Fruit fly (Drosophila melanogaster) whole organism, embryonic: ENCODE data around the gene pan.
A peak's percentile ranks its signal among the peaks of the same experiment; 100 is the strongest.

Experiments used
- CG10366 ChIP-seq: fragments of 200-800 bp; sonication (Bioruptor generic); IDR thresholded peaks from 2 replicates; pipeline ENCODE4 v1.3.6; 2022; ENCODE audit warnings: missing biosample characterization, missing genetic modification characterization
- CG11398 ChIP-seq: fragments of 200-800 bp; sonication (Bioruptor generic); optimal IDR thresholded peaks from 2 replicates; lab custom pipeline; 2016; ENCODE audit warnings: missing biosample characterization, missing genetic modification characterization
- CG11504 ChIP-seq: fragments of 200-800 bp; sonication (Bioruptor generic); optimal IDR thresholded peaks from 3 replicates; lab custom pipeline; 2019; ENCODE audit warnings: missing biosample characterization, mild to moderate bottlenecking, missing genetic modification characterization, moderate library complexity
- CG12071 ChIP-seq: fragments of 200-800 bp; sonication (Bioruptor generic); optimal IDR thresholded peaks from 3 replicates; lab custom pipeline; 2018; ENCODE audit warnings: missing biosample characterization, mild to moderate bottlenecking, missing genetic modification characterization
- CG12299 ChIP-seq: fragments of 200-800 bp; sonication (Bioruptor generic); optimal IDR thresholded peaks from 2 replicates; lab custom pipeline; 2018; ENCODE audit warnings: missing biosample characterization, mild to moderate bottlenecking, missing genetic modification characterization
- CG14050 ChIP-seq: fragments of 200-800 bp; sonication (Bioruptor generic); IDR thresholded peaks from 3 replicates; pipeline ENCODE4 v1.3.6; 2022; ENCODE audit warnings: missing biosample characterization, missing genetic modification characterization
- CG14441 ChIP-seq: fragments of 200-800 bp; sonication (Bioruptor generic); IDR thresholded peaks from 2 replicates; pipeline ENCODE4 v1.3.6; 2022; ENCODE audit warnings: missing biosample characterization, missing genetic modification characterization
- CG1832 ChIP-seq: fragments of 200-800 bp; sonication (Bioruptor generic); optimal IDR thresholded peaks from 2 replicates; lab custom pipeline; 2017; ENCODE audit warnings: missing biosample characterization, mild to moderate bottlenecking, missing genetic modification characterization, inconsistent platforms
- CG2129 ChIP-seq: fragments of 200-800 bp; sonication (Bioruptor generic); IDR thresholded peaks from 2 replicates; pipeline ENCODE4 v1.3.6; 2022; ENCODE audit warnings: missing biosample characterization, missing genetic modification characterization; ENCODE audit not compliant: partially characterized antibody
- CG3163 ChIP-seq: fragments of 200-800 bp; sonication (Bioruptor generic); optimal IDR thresholded peaks from 3 replicates; lab custom pipeline; 2016; ENCODE audit warnings: missing biosample characterization, missing genetic modification characterization
- CG4282 ChIP-seq: fragments of 200-800 bp; sonication (Bioruptor generic); optimal IDR thresholded peaks from 2 replicates; lab custom pipeline; 2016; ENCODE audit warnings: missing biosample characterization, missing genetic modification characterization
- CG8388 ChIP-seq: fragments of 200-800 bp; sonication (Bioruptor generic); optimal IDR thresholded peaks from 2 replicates; lab custom pipeline; 2019; ENCODE audit warnings: missing biosample characterization, mild to moderate bottlenecking, missing genetic modification characterization, moderate library complexity
- CG8478 ChIP-seq: fragments of >200 bp; optimal IDR thresholded peaks from 2 replicates; lab custom pipeline; 2018
- CG9609 ChIP-seq: fragments of 200-800 bp; sonication (Bioruptor generic); optimal IDR thresholded peaks from 3 replicates; lab custom pipeline; 2016; ENCODE audit warnings: missing biosample characterization, missing genetic modification characterization
- Camta ChIP-seq: fragments of 200-800 bp; sonication (Bioruptor generic); optimal IDR thresholded peaks from 2 replicates; lab custom pipeline; 2016; ENCODE audit warnings: missing biosample characterization, missing genetic modification characterization
- CkIIα-i1 ChIP-seq: fragments of 200-800 bp; sonication (Bioruptor generic); IDR thresholded peaks from 2 replicates; pipeline ENCODE4 v1.3.6; 2022; ENCODE audit warnings: missing biosample characterization, missing genetic modification characterization
- Deaf1 ChIP-seq: fragments of 200-800 bp; optimal IDR thresholded peaks from 3 replicates; lab custom pipeline; 2019; ENCODE audit warnings: missing biosample characterization, mild to moderate bottlenecking, missing genetic modification characterization, moderate library complexity
- GATAe ChIP-seq: fragments of 200-800 bp; sonication (Bioruptor generic); conservative IDR thresholded peaks from 2 replicates; pipeline ENCODE4 v1.3.6; 2022; ENCODE audit warnings: missing biosample characterization, missing genetic modification characterization
- HHEX ChIP-seq: fragments of 200-800 bp; sonication (Bioruptor generic); optimal IDR thresholded peaks from 3 replicates; lab custom pipeline; 2017; ENCODE audit warnings: missing biosample characterization, mild to moderate bottlenecking, missing genetic modification characterization, missing genetic modification reagents
- Hsf ChIP-seq: fragments of 200-800 bp; sonication (Bioruptor generic); optimal IDR thresholded peaks from 3 replicates; lab custom pipeline; 2016; ENCODE audit warnings: missing biosample characterization, missing genetic modification characterization
- Lpt ChIP-seq: fragments of >200 bp; optimal IDR thresholded peaks from 2 replicates; lab custom pipeline; 2018; ENCODE audit warnings: missing biosample characterization, missing genetic modification characterization
- Poxn ChIP-seq: fragments of 200-800 bp; sonication (Bioruptor generic); IDR thresholded peaks from 2 replicates; pipeline ENCODE4 v1.3.6; 2022; ENCODE audit warnings: missing biosample characterization, missing genetic modification characterization
- Sox102F ChIP-seq: fragments of 200-800 bp; sonication (Bioruptor generic); optimal IDR thresholded peaks from 2 replicates; lab custom pipeline; 2018; ENCODE audit warnings: missing biosample characterization, mild to moderate bottlenecking, missing genetic modification characterization, moderate library complexity
- Spps ChIP-seq: fragments of 200-800 bp; sonication (Bioruptor generic); optimal IDR thresholded peaks from 2 replicates; lab custom pipeline; 2018; ENCODE audit warnings: missing biosample characterization, mild to moderate bottlenecking, missing genetic modification characterization
- Sry-δ ChIP-seq: fragments of 200-800 bp; sonication (Bioruptor generic); optimal IDR thresholded peaks from 2 replicates; lab custom pipeline; 2016; ENCODE audit warnings: missing biosample characterization, missing genetic modification characterization
- Usf ChIP-seq: fragments of 200-800 bp; sonication (Bioruptor generic); optimal IDR thresholded peaks from 2 replicates; lab custom pipeline; 2017; ENCODE audit warnings: missing genotype, missing biosample characterization, missing genetic modification characterization
- ab ChIP-seq: fragments of 200-800 bp; sonication (Bioruptor generic); optimal IDR thresholded peaks from 2 replicates; lab custom pipeline; 2016; ENCODE audit warnings: missing biosample characterization, missing genetic modification characterization
- ara ChIP-seq: fragments of 200-800 bp; sonication (Bioruptor generic); IDR thresholded peaks from 2 replicates; pipeline ENCODE4 v1.3.6; 2022; ENCODE audit warnings: missing biosample characterization, missing genetic modification characterization
- ase ChIP-seq: fragments of 200-800 bp; sonication (Bioruptor generic); IDR thresholded peaks from 3 replicates; pipeline ENCODE4 v1.3.6; 2022; ENCODE audit warnings: missing biosample characterization, missing genetic modification characterization
- bowl ChIP-seq: fragments of 200-800 bp; sonication (Bioruptor generic); IDR thresholded peaks from 2 replicates; pipeline ENCODE4 v1.3.6; 2022; ENCODE audit warnings: missing biosample characterization, missing genetic modification characterization
- cad ChIP-seq: fragments of >200 bp; optimal IDR thresholded peaks from 2 replicates; lab custom pipeline; 2017; ENCODE audit warnings: missing biosample characterization, missing genetic modification characterization
- emc ChIP-seq: fragments of 200-800 bp; sonication (Bioruptor generic); optimal IDR thresholded peaks from 2 replicates; lab custom pipeline; 2016; ENCODE audit warnings: missing biosample characterization, missing genetic modification characterization
- gcm ChIP-seq: fragments of 200-800 bp; sonication (Bioruptor generic); optimal IDR thresholded peaks from 2 replicates; lab custom pipeline; 2019; ENCODE audit warnings: missing biosample characterization, mild to moderate bottlenecking, missing genetic modification characterization, moderate library complexity
- gfzf ChIP-seq: fragments of 200-800 bp; sonication (Bioruptor generic); optimal IDR thresholded peaks from 2 replicates; lab custom pipeline; 2016; ENCODE audit warnings: missing biosample characterization, mild to moderate bottlenecking, missing genetic modification characterization, moderate library complexity
- inv ChIP-seq: fragments of 200-800 bp; sonication (Bioruptor generic); IDR thresholded peaks from 2 replicates; pipeline ENCODE4 v1.3.6; 2022; ENCODE audit warnings: missing biosample characterization, missing genetic modification characterization; ENCODE audit not compliant: partially characterized antibody
- jigr1 ChIP-seq: fragments of 200-800 bp; sonication (Bioruptor generic); IDR thresholded peaks from 3 replicates; pipeline ENCODE4 v1.3.6; 2022; ENCODE audit warnings: missing biosample characterization, missing genetic modification characterization
- lab ChIP-seq: fragments of 200-800 bp; sonication (Bioruptor generic); optimal IDR thresholded peaks from 3 replicates; lab custom pipeline; 2017; ENCODE audit warnings: missing biosample characterization, missing genetic modification characterization, mild to moderate bottlenecking, moderate library complexity, missing genetic modification reagents
- pita ChIP-seq: fragments of 200-800 bp; sonication (Bioruptor generic); optimal IDR thresholded peaks from 2 replicates; lab custom pipeline; 2017; ENCODE audit warnings: missing biosample characterization, mild to moderate bottlenecking, missing genetic modification characterization
- scrt ChIP-seq: fragments of 200-800 bp; sonication (Bioruptor generic); optimal IDR thresholded peaks from 2 replicates; lab custom pipeline; 2018; ENCODE audit warnings: missing biosample characterization, mild to moderate bottlenecking, missing genetic modification characterization, moderate library complexity
- sens ChIP-seq: fragments of 200-800 bp; sonication (Bioruptor generic); peaks from one replicate; lab custom pipeline; 2016; ENCODE audit warnings: missing biosample characterization, missing genetic modification characterization
- sim ChIP-seq: fragments of 200-800 bp; sonication (Bioruptor generic); IDR thresholded peaks from 2 replicates; pipeline ENCODE4 v1.3.6; 2022; ENCODE audit warnings: missing biosample characterization, missing genetic modification characterization
- sima ChIP-seq: fragments of 200-800 bp; sonication (Bioruptor generic); optimal IDR thresholded peaks from 2 replicates; lab custom pipeline; 2016; ENCODE audit warnings: missing biosample characterization, missing genetic modification characterization
- slbo ChIP-seq: fragments of 200-800 bp; sonication (Bioruptor generic); IDR thresholded peaks from 2 replicates; pipeline ENCODE4 v1.3.6; 2022; ENCODE audit warnings: missing biosample characterization, missing genetic modification characterization
- ssp ChIP-seq: fragments of 200-800 bp; sonication (Bioruptor generic); IDR thresholded peaks from 2 replicates; pipeline ENCODE4 v1.3.6; 2022; ENCODE audit warnings: missing biosample characterization, missing genetic modification characterization
- tin ChIP-seq: fragments of 200-800 bp; sonication (Bioruptor generic); optimal IDR thresholded peaks from 3 replicates; lab custom pipeline; 2016; ENCODE audit warnings: missing biosample characterization, missing genetic modification characterization
- tx ChIP-seq: fragments of 200-800 bp; sonication (Bioruptor generic); optimal IDR thresholded peaks from 2 replicates; lab custom pipeline; 2016; ENCODE audit warnings: missing biosample characterization, missing genetic modification characterization
- unc-4 ChIP-seq: fragments of 200-800 bp; sonication (Bioruptor generic); IDR thresholded peaks from 2 replicates; pipeline ENCODE4 v1.3.6; 2022; ENCODE audit warnings: missing biosample characterization, missing genetic modification characterization; ENCODE audit not compliant: partially characterized antibody
- usp ChIP-seq: fragments of >200 bp; optimal IDR thresholded peaks from 2 replicates; lab custom pipeline; 2017; ENCODE audit warnings: missing biosample characterization, missing genetic modification characterization
- vnd ChIP-seq: fragments of 200-800 bp; sonication (Bioruptor generic); IDR thresholded peaks from 3 replicates; pipeline ENCODE4 v1.3.6; 2022; ENCODE audit warnings: missing biosample characterization, missing genetic modification characterization; ENCODE audit not compliant: partially characterized antibody
- wek ChIP-seq: fragments of 200-800 bp; sonication (Bioruptor generic); optimal IDR thresholded peaks from 3 replicates; lab custom pipeline; 2018; ENCODE audit warnings: missing biosample characterization, mild to moderate bottlenecking, missing genetic modification characterization, moderate library complexity
- wor ChIP-seq: fragments of 200-800 bp; sonication (Bioruptor generic); IDR thresholded peaks from 2 replicates; pipeline ENCODE4 v1.3.6; 2022; ENCODE audit warnings: missing biosample characterization, missing genetic modification characterization

pan gene

DNA sequence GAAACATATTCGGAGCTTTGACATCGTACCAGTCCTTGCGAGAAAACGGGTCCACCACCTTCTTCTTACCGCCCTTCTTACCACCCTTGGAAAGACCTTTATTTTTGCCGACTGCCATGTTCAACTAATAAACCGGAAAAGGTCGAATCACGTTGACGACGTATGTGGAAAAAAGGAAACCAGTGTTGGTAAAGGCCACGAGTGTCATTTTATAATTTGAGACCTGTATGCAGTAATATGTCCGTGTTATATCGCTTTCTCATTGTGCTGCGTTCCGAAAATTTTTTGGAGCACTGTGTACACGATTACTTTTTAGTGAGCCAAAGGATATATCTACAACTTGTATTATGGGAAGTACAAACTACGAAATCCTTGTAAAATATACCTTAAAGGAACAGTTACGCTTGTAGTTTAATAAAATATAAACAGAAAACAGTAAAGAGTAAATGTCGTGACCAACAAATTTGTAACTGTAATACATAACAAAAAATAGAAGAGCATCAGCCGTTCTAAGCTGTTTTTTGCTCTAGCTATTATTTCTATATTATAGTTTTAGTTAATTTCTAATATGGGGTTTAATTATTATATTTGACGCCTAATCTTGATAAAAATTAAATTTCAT is 2.0 kb upstream of the pan start, which contains the start of gene RpS3A (continued):
- TF ChIP-seq Sry-δ (peak; percentile 63), sim (GFP tag; lab: Robert Waterston, UW) (0 out of 2 replicates have a peak, but pooled peaks have one; percentile 65), CG14050 (no peak; the same call in 2 of the 3 replicates), CkIIα-i1 (GFP tag; lab: Robert Waterston, UW) (no peak), ase (no peak), CG8388 (GFP tag; lab: Kevin White, UChicago) (peak; percentile 47), CG14441 (GFP tag; lab: Robert Waterston, UW) (no peak), wor (GFP tag; lab: Robert Waterston, UW) (no peak), CG8478 (no peak), CG11398 (GFP tag; lab: Kevin White, UChicago) (peak; percentile 73), Sox102F (GFP tag; lab: Kevin White, UChicago) (no peak), Usf (GFP tag; lab: Kevin White, UChicago) (peak; percentile 85), emc (GFP tag; lab: Kevin White, UChicago) (peak; percentile 58), Hsf (GFP tag; lab: Kevin White, UChicago) (peak; percentile 82), cad (no peak), sens (GFP tag; lab: Kevin White, UChicago) (peak; percentile 90), sima (GFP tag; lab: Kevin White, UChicago) (no peak), tx (GFP tag; lab: Kevin White, UChicago) (peak; percentile 71), Deaf1 (tag; lab: Kevin White, UChicago) (peak; percentile 28), CG1832 (no peak), CG12071 (no peak), gfzf (GFP tag; lab: Kevin White, UChicago) (peak; percentile 38), CG12299 (tag; lab: Kevin White, UChicago) (peak; percentile 84), gcm (GFP tag; lab: Kevin White, UChicago) (peak; percentile 67), inv (GFP tag; lab: Robert Waterston, UW) (no peak), ssp (GFP tag; lab: Robert Waterston, UW) (peak; percentile 99), tin (peak; percentile 57), vnd (no peak), GATAe (GFP tag; lab: Robert Waterston, UW) (no peak), ara (GFP tag; lab: Robert Waterston, UW) (no peak), unc-4 (GFP tag; lab: Robert Waterston, UW) (no peak), CG4282 (GFP tag; lab: Kevin White, UChicago) (peak; percentile 61), ab (GFP tag; lab: Kevin White, UChicago) (no peak), wek (GFP tag; lab: Kevin White, UChicago) (peak; percentile 91), bowl (GFP tag; lab: Robert Waterston, UW) (no peak; the same call in 1 of the 2 replicates), jigr1 (GFP tag; lab: Robert Waterston, UW) (no peak), pita (GFP tag; lab: Kevin White, UChicago) (no peak), CG10366 (GFP tag; lab: Robert Waterston, UW) (no peak; the same call in 1 of the 2 replicates), CG9609 (GFP tag; lab: Kevin White, UChicago) (peak; percentile 76), Lpt (GFP tag; lab: Kevin White, UChicago) (no peak), usp (no peak), Spps (tag; lab: Kevin White, UChicago) (peak; percentile 61), CG3163 (GFP tag; lab: Kevin White, UChicago) (peak; percentile 64), scrt (GFP tag; lab: Kevin White, UChicago) (peak; percentile 77), Poxn (GFP tag; lab: Robert Waterston, UW) (no peak), CG11504 (peak; percentile 67), Camta (peak; percentile 73), slbo (GFP tag; lab: Robert Waterston, UW) (peak; percentile 84), lab (GFP tag; lab: Kevin White, UChicago) (peak; percentile 88), CG2129 (no peak), HHEX (GFP tag; lab: Kevin White, UChicago) (peak; percentile 86)
